Worm (Caenorhabditis elegans) whole organism, L4 larva: ENCODE results near the gene lact-6.

Experiments used
- R02D3.7 ChIP-seq: fragments of 150-350 bp; sonication (generic microtip); optimal IDR thresholded peaks from 3 replicates; lab custom pipeline; 2014; ENCODE audit warnings: missing biosample characterization, missing genetic modification characterization
- pqm-1 ChIP-seq: sonication (generic microtip); optimal IDR thresholded peaks from 2 replicates; lab custom pipeline; 2017; ENCODE audit warnings: missing biosample characterization, missing genetic modification characterization
- unc-39 ChIP-seq: sonication (generic microtip); optimal IDR thresholded peaks from 2 replicates; lab custom pipeline; 2017; ENCODE audit warnings: missing biosample characterization, missing genetic modification characterization
- unc-62 ChIP-seq, 3 experiments: fragments of 150-350 bp in 1 of 3; sonication (generic microtip); optimal IDR thresholded peaks in 2 of 3; peaks in 1 of 3; 1 replicate in 1 of 3; 2 replicates in 2 of 3; lab custom pipeline; 2014 to 2017; ENCODE audit warnings: missing biosample characterization in 3 of 3, missing genetic modification characterization in 3 of 3, missing genetic modification reagents in 3 of 3, missing genotype in 1 of 3
- ztf-11 ChIP-seq: fragments of 150-350 bp; optimal IDR thresholded peaks from 2 replicates; lab custom pipeline; 2014; ENCODE audit warnings: missing biosample characterization, missing genetic modification characterization

DNA sequence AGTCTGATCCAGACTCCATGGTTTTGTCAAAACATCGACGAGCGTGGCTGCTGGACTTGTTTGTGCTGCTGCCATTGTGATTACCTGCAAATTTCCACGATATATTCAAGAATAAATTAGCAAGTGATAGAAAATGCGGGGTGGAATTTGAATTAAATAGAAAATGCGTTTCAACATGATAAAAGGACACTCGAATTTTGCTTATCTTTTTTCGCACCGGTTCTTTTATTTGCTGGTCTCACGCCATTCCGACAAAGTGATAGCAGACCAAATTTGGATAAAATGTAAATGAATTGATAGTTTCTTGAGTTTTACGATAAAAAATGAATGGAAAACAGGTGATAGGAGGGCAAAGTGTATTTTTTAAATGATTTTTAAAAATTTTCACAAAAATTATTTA lies 36.1 kb upstream of the lact-6 start, which contains the start of gene elo-2:
- TF ChIP-seq unc-62 (GFP tag; optimal IDR thresholded peaks at IDR 0.05 in 1 of 2; lab: Kevin White, UChicago) (no peak), unc-62 (tag; optimal IDR thresholded peaks at IDR 0.05; lab: Kevin White, UChicago) (no peak), R02D3.7 (tag; lab: Kevin White, UChicago) (no peak), pqm-1 (tag; lab: Kevin White, UChicago) (peak; percentile 24), unc-39 (tag; lab: Kevin White, UChicago) (no peak), ztf-11 (tag; lab: Kevin White, UChicago) (no peak)
